Comparison of ENCODE assay signal across 2 worm cellular contexts in the genomic region with DNA sequence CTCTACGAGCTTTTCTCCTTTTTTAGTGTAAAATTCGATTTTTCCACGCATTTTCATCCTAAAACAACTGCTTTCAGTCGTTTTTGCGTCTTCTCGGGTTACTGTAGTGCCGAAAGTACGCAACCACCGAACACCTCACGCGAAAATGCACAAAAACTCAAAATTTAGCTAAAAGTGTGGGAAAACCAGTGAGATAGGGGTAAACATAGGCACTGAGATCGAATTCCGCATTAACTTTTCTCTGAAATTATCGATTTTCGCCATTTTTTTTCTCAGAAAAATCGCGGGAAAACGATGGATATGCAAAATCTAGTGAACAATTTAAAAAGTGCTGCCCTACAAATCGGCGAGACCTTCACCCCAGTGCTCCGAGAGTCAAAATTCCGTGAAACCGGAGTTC.
TF ChIP-seq lines count a peak whose summit lies in the region.

A gene (plus strand): TSS at position 301 of the 400 bp plus-strand sequence.

TF ChIP-seq in whole organism, L4 larva, 104 proteins besides CTCF, POLR2A, EP300 and RAD21:
- TF ChIP-seq ztf-7 (tag; optimal IDR thresholded peaks at IDR 0.05; lab: Kevin White, UChicago) (no peak), madf-5 (GFP tag; IDR thresholded peaks at IDR 0.05; lab: Robert Waterston, UW) (no peak), fkh-10 (GFP tag; optimal IDR thresholded peaks at IDR 0.05; lab: Kevin White, UChicago) (no peak), F44E2.7 (GFP tag; IDR thresholded peaks at IDR 0.05; lab: Robert Waterston, UW) (no peak), ZK337.2 (GFP tag; IDR thresholded peaks at IDR 0.05; lab: Robert Waterston, UW) (no peak), aha-1 (tag; lab: Kevin White, UChicago) (peak; percentile 6)

TF ChIP-seq in whole organism, young adult, 124 proteins besides CTCF, POLR2A, EP300 and RAD21:
- TF ChIP-seq Y95B8A.8 (GFP tag; IDR thresholded peaks at IDR 0.05; lab: Robert Waterston, UW), result no peak
- TF ChIP-seq lsl-1 (GFP tag; optimal IDR thresholded peaks at IDR 0.05; lab: Kevin White, UChicago), result peak; percentile 21
